Fruit fly (Drosophila melanogaster) whole organism, embryonic: ENCODE results near the gene Klp10A.

ENCODE experiments used
- BEAF-32 ChIP-seq: fragments of 200-800 bp; sonication (Bioruptor generic); optimal IDR thresholded peaks from 3 replicates; lab custom pipeline; 2017; ENCODE audit warnings: missing biosample characterization, missing genetic modification characterization, mild to moderate bottlenecking, moderate library complexity, missing genetic modification reagents
- CG1233 ChIP-seq: fragments of 200-800 bp; sonication (Bioruptor generic); optimal IDR thresholded peaks from 4 replicates; lab custom pipeline; 2018; ENCODE audit warnings: missing biosample characterization, mild to moderate bottlenecking, missing genetic modification characterization
- CG13424 ChIP-seq: fragments of 200-800 bp; sonication (Bioruptor generic); optimal IDR thresholded peaks from 2 replicates; lab custom pipeline; 2019; ENCODE audit warnings: missing biosample characterization, mild to moderate bottlenecking, missing genetic modification characterization, moderate library complexity
- CG14441 ChIP-seq: fragments of 200-800 bp; sonication (Bioruptor generic); IDR thresholded peaks from 2 replicates; pipeline ENCODE4 v1.3.6; 2022; ENCODE audit warnings: missing biosample characterization, missing genetic modification characterization
- CG15479 ChIP-seq: fragments of 200-800 bp; sonication (Bioruptor generic); optimal IDR thresholded peaks from 3 replicates; lab custom pipeline; 2019; ENCODE audit warnings: missing biosample characterization, mild to moderate bottlenecking, missing genetic modification characterization, moderate library complexity
- CG18599 ChIP-seq: fragments of 200-800 bp; sonication (Bioruptor generic); optimal IDR thresholded peaks from 3 replicates; lab custom pipeline; 2017; ENCODE audit warnings: missing biosample characterization, missing genetic modification characterization, mild to moderate bottlenecking, moderate library complexity, missing genetic modification reagents
- CG31365 ChIP-seq: fragments of 200-800 bp; sonication (Bioruptor generic); optimal IDR thresholded peaks from 2 replicates; lab custom pipeline; 2018; ENCODE audit warnings: missing biosample characterization, mild to moderate bottlenecking, missing genetic modification characterization
- CG34422 ChIP-seq: fragments of 200-800 bp; sonication (Bioruptor generic); IDR thresholded peaks from 3 replicates; pipeline ENCODE4 v1.3.6; 2022; ENCODE audit warnings: missing biosample characterization, missing genetic modification characterization
- CG42726 ChIP-seq: fragments of 200-800 bp; sonication (Bioruptor generic); IDR thresholded peaks from 2 replicates; pipeline ENCODE4 v1.3.6; 2022; ENCODE audit warnings: missing biosample characterization, missing genetic modification characterization; ENCODE audit not compliant: partially characterized antibody
- CG4424 ChIP-seq: fragments of 200-800 bp; sonication (Bioruptor generic); optimal IDR thresholded peaks from 3 replicates; lab custom pipeline; 2016; ENCODE audit warnings: missing biosample characterization, missing genetic modification characterization
- CG6791 ChIP-seq: fragments of 200-800 bp; sonication (Bioruptor generic); IDR thresholded peaks from 3 replicates; pipeline ENCODE4 v1.3.6; 2022; ENCODE audit warnings: missing biosample characterization, missing genetic modification characterization; ENCODE audit not compliant: partially characterized antibody
- CG6813 ChIP-seq: fragments of 200-800 bp; sonication (Bioruptor generic); optimal IDR thresholded peaks from 2 replicates; lab custom pipeline; 2017; ENCODE audit warnings: missing biosample characterization, missing genetic modification characterization, mild to moderate bottlenecking, moderate library complexity, missing genetic modification reagents
- CG8290 ChIP-seq, 3 experiments: fragments of 200-800 bp; sonication (Bioruptor generic); optimal IDR thresholded peaks; 2 replicates each; lab custom pipeline; 2016 to 2019; ENCODE audit warnings: missing biosample characterization in 3 of 3, missing genetic modification characterization in 3 of 3, mild to moderate bottlenecking in 2 of 3, moderate library complexity in 1 of 3
- CG8924 ChIP-seq: fragments of 200-800 bp; optimal IDR thresholded peaks from 3 replicates; lab custom pipeline; 2019; ENCODE audit warnings: missing biosample characterization, mild to moderate bottlenecking, missing genetic modification characterization, moderate library complexity
- CG8944 ChIP-seq: fragments of 200-800 bp; sonication (Bioruptor generic); optimal IDR thresholded peaks from 3 replicates; lab custom pipeline; 2016; ENCODE audit warnings: missing biosample characterization, missing genetic modification characterization
- CoRest ChIP-seq: fragments of 200-800 bp; sonication (Bioruptor generic); optimal IDR thresholded peaks from 3 replicates; lab custom pipeline; 2018; ENCODE audit warnings: missing biosample characterization, mild to moderate bottlenecking, missing genetic modification characterization, moderate library complexity
- Dref ChIP-seq: fragments of 200-800 bp; sonication (Bioruptor generic); IDR thresholded peaks from 2 replicates; pipeline ENCODE4 v1.3.6; 2022; ENCODE audit warnings: missing biosample characterization, missing genetic modification characterization
- E2f2 ChIP-seq: fragments of 200-800 bp; sonication (Bioruptor generic); IDR thresholded peaks from 2 replicates; pipeline ENCODE4 v1.3.6; 2022; ENCODE audit warnings: missing biosample characterization, missing genetic modification characterization
- Ets65A ChIP-seq: fragments of 200-800 bp; sonication (Bioruptor generic); peaks from one replicate; lab custom pipeline; 2016; ENCODE audit warnings: missing biosample characterization, missing genetic modification characterization
- Hmx ChIP-seq: fragments of 200-800 bp; sonication (Bioruptor generic); optimal IDR thresholded peaks from 2 replicates; lab custom pipeline; 2016; ENCODE audit warnings: missing biosample characterization, missing genetic modification characterization
- Max ChIP-seq: fragments of 200-800 bp; sonication (Bioruptor generic); optimal IDR thresholded peaks from 2 replicates; lab custom pipeline; 2016; ENCODE audit warnings: missing biosample characterization, mild to moderate bottlenecking, missing genetic modification characterization
- Meics ChIP-seq: fragments of 200-800 bp; sonication (Bioruptor generic); optimal IDR thresholded peaks from 2 replicates; lab custom pipeline; 2017; ENCODE audit warnings: missing biosample characterization, mild to moderate bottlenecking, missing genetic modification characterization
- Nf-YA ChIP-seq: fragments of 200-800 bp; sonication (Bioruptor generic); IDR thresholded peaks from 2 replicates; pipeline ENCODE4 v1.3.6; 2022; ENCODE audit warnings: missing biosample characterization, missing genetic modification characterization
- PHDP ChIP-seq: fragments of 200-800 bp; sonication (Bioruptor generic); optimal IDR thresholded peaks from 3 replicates; lab custom pipeline; 2018; ENCODE audit warnings: missing biosample characterization, mild to moderate bottlenecking, missing genetic modification characterization, moderate library complexity
- Scr ChIP-seq: fragments of 200-800 bp; sonication (Bioruptor generic); IDR thresholded peaks from 2 replicates; pipeline ENCODE4 v1.3.6; 2022; ENCODE audit warnings: missing biosample characterization, missing genetic modification characterization; ENCODE audit not compliant: partially characterized antibody
- Side ChIP-seq: fragments of 200-800 bp; sonication (Bioruptor generic); optimal IDR thresholded peaks from 2 replicates; lab custom pipeline; 2016; ENCODE audit warnings: missing biosample characterization, missing genetic modification characterization
- Ssrp ChIP-seq: fragments of 200-800 bp; sonication (Bioruptor generic); optimal IDR thresholded peaks from 2 replicates; lab custom pipeline; 2018; ENCODE audit warnings: missing biosample characterization, mild to moderate bottlenecking, missing genetic modification characterization, moderate library complexity
- YL-1 ChIP-seq: fragments of 200-800 bp; sonication (Bioruptor generic); optimal IDR thresholded peaks from 3 replicates; lab custom pipeline; 2017; ENCODE audit warnings: missing biosample characterization, mild to moderate bottlenecking, missing genetic modification characterization
- bsh ChIP-seq, 2 experiments: fragments of 200-800 bp; sonication (Bioruptor generic); optimal IDR thresholded peaks; 2 replicates each; lab custom pipeline; 2017 to 2018; ENCODE audit warnings: mild to moderate bottlenecking in 2 of 2, missing biosample characterization in 2 of 2, missing genetic modification characterization in 2 of 2, moderate library complexity in 1 of 2
- chm ChIP-seq: fragments of 200-800 bp; sonication (Bioruptor generic); IDR thresholded peaks from 2 replicates; pipeline ENCODE4 v1.3.6; 2022; ENCODE audit warnings: missing biosample characterization, missing genetic modification characterization
- ci ChIP-seq: fragments of 200-800 bp; sonication (Bioruptor generic); IDR thresholded peaks from 3 replicates; pipeline ENCODE4 v1.3.6; 2022; ENCODE audit warnings: missing biosample characterization, missing genetic modification characterization
- crp ChIP-seq, 2 experiments: fragments of 200-800 bp; sonication (Bioruptor generic); optimal IDR thresholded peaks; 2 replicates in 1 of 2; 3 replicates in 1 of 2; lab custom pipeline; 2017; ENCODE audit warnings: missing biosample characterization in 2 of 2, missing genetic modification characterization in 2 of 2, mild to moderate bottlenecking in 1 of 2, moderate library complexity in 1 of 2
- dm ChIP-seq: fragments of 200-800 bp; sonication (Bioruptor generic); optimal IDR thresholded peaks from 3 replicates; lab custom pipeline; 2016; ENCODE audit warnings: missing biosample characterization, missing genetic modification characterization
- ewg ChIP-seq: fragments of 200-800 bp; sonication (Bioruptor generic); optimal IDR thresholded peaks from 3 replicates; lab custom pipeline; 2017; ENCODE audit warnings: mild to moderate bottlenecking, missing biosample characterization, missing genetic modification reagents, missing genetic modification characterization
- grau ChIP-seq: fragments of 200-800 bp; optimal IDR thresholded peaks from 3 replicates; lab custom pipeline; 2019; ENCODE audit warnings: missing biosample characterization, mild to moderate bottlenecking, missing genetic modification characterization, moderate library complexity
- grn ChIP-seq: fragments of 200-800 bp; sonication (Bioruptor generic); optimal IDR thresholded peaks from 3 replicates; lab custom pipeline; 2017; ENCODE audit warnings: missing biosample characterization, missing genetic modification characterization
- pb ChIP-seq: fragments of 200-800 bp; sonication (Bioruptor generic); optimal IDR thresholded peaks from 3 replicates; lab custom pipeline; 2016; ENCODE audit warnings: missing biosample characterization, missing genetic modification characterization
- pros ChIP-seq: fragments of 200-800 bp; sonication (Bioruptor generic); optimal IDR thresholded peaks from 3 replicates; lab custom pipeline; 2019; ENCODE audit warnings: missing biosample characterization, mild to moderate bottlenecking, missing genetic modification characterization, moderate library complexity
- sisA ChIP-seq: fragments of 200-800 bp; sonication (Bioruptor generic); IDR thresholded peaks from 2 replicates; pipeline ENCODE4 v1.3.6; 2022; ENCODE audit warnings: missing biosample characterization, missing genetic modification characterization
- slbo ChIP-seq: fragments of 200-800 bp; sonication (Bioruptor generic); IDR thresholded peaks from 2 replicates; pipeline ENCODE4 v1.3.6; 2022; ENCODE audit warnings: missing biosample characterization, missing genetic modification characterization
- sob ChIP-seq: fragments of 200-800 bp; sonication (Bioruptor generic); IDR thresholded peaks from 2 replicates; pipeline ENCODE4 v1.3.6; 2022; ENCODE audit warnings: missing biosample characterization, missing genetic modification characterization
- stwl ChIP-seq: fragments of 200-800 bp; sonication (Bioruptor generic); optimal IDR thresholded peaks from 3 replicates; lab custom pipeline; 2018; ENCODE audit warnings: missing biosample characterization, mild to moderate bottlenecking, missing genetic modification characterization, moderate library complexity
- z ChIP-seq: fragments of 200-800 bp; sonication (Bioruptor generic); IDR thresholded peaks from 3 replicates; pipeline ENCODE4 v1.3.6; 2022; ENCODE audit warnings: missing biosample characterization, missing genetic modification characterization

The Klp10A gene

DNA sequence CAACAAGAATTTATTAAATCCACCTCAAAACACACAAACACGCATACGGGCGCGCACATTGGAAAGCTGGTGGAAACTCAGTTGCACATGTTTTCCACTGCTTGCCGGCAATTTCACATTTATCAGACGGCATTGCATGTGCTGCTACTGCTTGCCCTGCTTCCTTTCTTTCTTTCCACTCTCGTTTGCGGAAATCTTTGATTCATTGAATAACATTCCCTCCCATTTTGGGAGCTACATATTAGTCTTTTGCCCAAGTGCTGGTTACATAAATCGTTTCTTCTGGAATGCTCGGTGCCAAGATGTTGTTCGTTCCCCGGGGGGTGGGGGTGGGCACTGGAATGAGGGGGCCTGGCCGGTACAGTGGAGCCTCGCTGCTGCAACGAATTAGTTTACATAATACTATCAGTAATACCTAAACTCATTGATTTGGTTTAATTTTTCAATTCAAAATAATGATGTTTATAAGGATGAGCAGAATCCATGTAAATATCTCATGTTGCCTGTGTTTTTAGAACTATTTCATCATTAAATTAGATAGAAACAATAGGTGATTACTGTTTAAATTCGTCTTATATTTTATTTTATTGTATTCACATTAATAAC, 28.0 kb downstream of the Klp10A start (continued):
- peak; percentile 82 for TF ChIP-seq CG15479 (GFP tag; lab: Kevin White, UChicago)
- peak; percentile 25 for TF ChIP-seq CG13424 (tag; lab: Kevin White, UChicago)
- TF ChIP-seq CG18599, result peak; percentile 22
- TF ChIP-seq ewg (GFP tag; lab: Kevin White, UChicago), result no peak
- TF ChIP-seq Ets65A (GFP tag; lab: Kevin White, UChicago), result no peak
- no peak for TF ChIP-seq PHDP (tag; lab: Kevin White, UChicago)
- TF ChIP-seq CG31365 (tag; lab: Kevin White, UChicago), result peak; percentile 98
- no peak for TF ChIP-seq grn
- TF ChIP-seq stwl, result peak; percentile 23
- 0 out of 2 replicates have a peak, but pooled peaks have one; percentile 20 for TF ChIP-seq sisA (GFP tag; lab: Robert Waterston, UW)
- no peak for TF ChIP-seq Scr (GFP tag; lab: Robert Waterston, UW)
- TF ChIP-seq Side (GFP tag; lab: Kevin White, UChicago), result no peak
- TF ChIP-seq CG4424 (GFP tag; lab: Kevin White, UChicago), result peak; percentile 26
- TF ChIP-seq pros (GFP tag; lab: Kevin White, UChicago), result peak; percentile 59
- peak; percentile 74; the same call in 2 of the 3 replicates for TF ChIP-seq CG34422 (GFP tag; lab: Robert Waterston, UW)
- 0 out of 2 replicates have a peak, but pooled peaks have one; percentile 7 for TF ChIP-seq slbo (GFP tag; lab: Robert Waterston, UW)
- no peak for TF ChIP-seq Nf-YA (GFP tag; lab: Robert Waterston, UW)
- no peak for TF ChIP-seq Dref (GFP tag; lab: Robert Waterston, UW)
- TF ChIP-seq CG42726, result 0 out of 2 replicates have a peak, but pooled peaks have one; percentile 36
- no peak for TF ChIP-seq CG6791 (GFP tag; lab: Robert Waterston, UW)
- no peak for TF ChIP-seq z (GFP tag; lab: Robert Waterston, UW)
- peak; percentile 80 for TF ChIP-seq dm
- 0 out of 3 replicates have a peak, but pooled peaks have one; percentile 7 for TF ChIP-seq ci
- TF ChIP-seq grau (tag; lab: Kevin White, UChicago), result peak; percentile 92
- TF ChIP-seq CoRest (tag; lab: Kevin White, UChicago), result peak; percentile 9
- no peak for TF ChIP-seq CG8290 (GFP tag; optimal IDR thresholded peaks at IDR 0.05; lab: Kevin White, UChicago)
- TF ChIP-seq CG8290 (tag; optimal IDR thresholded peaks at IDR 0.05; lab: Kevin White, UChicago), result peak in 1 of 2 experiments; percentile 16
- TF ChIP-seq Hmx (GFP tag; lab: Kevin White, UChicago), result no peak
- no peak for TF ChIP-seq sob
- 0 out of 2 replicates have a peak, but pooled peaks have one; percentile 37 for TF ChIP-seq chm (GFP tag; lab: Robert Waterston, UW)
- no peak for TF ChIP-seq crp (GFP tag; optimal IDR thresholded peaks at IDR 0.05; lab: Kevin White, UChicago)
- no peak for TF ChIP-seq CG8944
- TF ChIP-seq CG1233 (GFP tag; lab: Kevin White, UChicago), result no peak
- TF ChIP-seq BEAF-32, result no peak
- TF ChIP-seq YL-1 (GFP tag; lab: Kevin White, UChicago), result peak; percentile 49
- TF ChIP-seq Meics (GFP tag; lab: Kevin White, UChicago), result no peak
- TF ChIP-seq Max (GFP tag; lab: Kevin White, UChicago), result peak; percentile 7
- no peak for TF ChIP-seq pb (GFP tag; lab: Kevin White, UChicago)
- TF ChIP-seq CG6813 (GFP tag; lab: Kevin White, UChicago), result no peak
- TF ChIP-seq E2f2 (GFP tag; lab: Robert Waterston, UW), result no peak
- TF ChIP-seq Ssrp (tag; lab: Kevin White, UChicago), result no peak
- peak; percentile 14; the same call in 1 of the 2 replicates for TF ChIP-seq CG14441 (GFP tag; lab: Robert Waterston, UW)
- peak in 1 of 2 experiments; percentile 31 for TF ChIP-seq bsh (GFP tag; optimal IDR thresholded peaks at IDR 0.05; lab: Kevin White, UChicago)
- no peak for TF ChIP-seq CG8924
